Fruit fly (Drosophila melanogaster) whole organism, embryonic: ENCODE data around the gene RhoGEF4.
A peak's percentile ranks its signal among the peaks of the same experiment; 100 is the strongest.

Experiments used
- Antp ChIP-seq: fragments of 200-800 bp; sonication (Bioruptor generic); optimal IDR thresholded peaks from 3 replicates; lab custom pipeline; 2016; ENCODE audit warnings: missing biosample characterization, missing genetic modification characterization
- Bgb ChIP-seq: fragments of 200-800 bp; sonication (Bioruptor generic); IDR thresholded peaks from 2 replicates; pipeline ENCODE4 v1.3.6; 2022; ENCODE audit warnings: missing biosample characterization, missing genetic modification characterization; ENCODE audit not compliant: partially characterized antibody
- CG10267 ChIP-seq: fragments of 200-800 bp; sonication (Bioruptor generic); optimal IDR thresholded peaks from 2 replicates; lab custom pipeline; 2018; ENCODE audit warnings: missing biosample characterization, mild to moderate bottlenecking, missing genetic modification characterization, moderate library complexity
- CG10431 ChIP-seq: fragments of 200-800 bp; sonication (Bioruptor generic); optimal IDR thresholded peaks from 3 replicates; lab custom pipeline; 2018; ENCODE audit warnings: missing biosample characterization, mild to moderate bottlenecking, missing genetic modification characterization
- CG10959 ChIP-seq: fragments of 200-800 bp; sonication (Bioruptor generic); IDR thresholded peaks from 2 replicates; pipeline ENCODE4 v1.3.6; 2022; ENCODE audit warnings: missing biosample characterization, missing genetic modification characterization
- CG12071 ChIP-seq: fragments of 200-800 bp; sonication (Bioruptor generic); optimal IDR thresholded peaks from 3 replicates; lab custom pipeline; 2018; ENCODE audit warnings: missing biosample characterization, mild to moderate bottlenecking, missing genetic modification characterization
- CG12391 ChIP-seq: fragments of 200-800 bp; sonication (Bioruptor generic); optimal IDR thresholded peaks from 3 replicates; lab custom pipeline; 2018; ENCODE audit warnings: missing biosample characterization, mild to moderate bottlenecking, missing genetic modification characterization, moderate library complexity
- CG12659 ChIP-seq: fragments of 200-800 bp; sonication (Bioruptor generic); optimal IDR thresholded peaks from 3 replicates; lab custom pipeline; 2017; ENCODE audit warnings: mild to moderate bottlenecking, missing biosample characterization, missing genetic modification reagents, missing genetic modification characterization
- CG13287 ChIP-seq: fragments of 200-800 bp; sonication (Bioruptor generic); IDR thresholded peaks from 2 replicates; pipeline ENCODE4 v1.3.6; 2022; ENCODE audit warnings: missing biosample characterization, missing genetic modification characterization; ENCODE audit not compliant: partially characterized antibody
- CG13894 ChIP-seq: fragments of 200-800 bp; sonication (Bioruptor generic); optimal IDR thresholded peaks from 3 replicates; lab custom pipeline; 2018; ENCODE audit warnings: missing biosample characterization, mild to moderate bottlenecking, missing genetic modification characterization, moderate library complexity
- CG14050 ChIP-seq: fragments of 200-800 bp; sonication (Bioruptor generic); IDR thresholded peaks from 3 replicates; pipeline ENCODE4 v1.3.6; 2022; ENCODE audit warnings: missing biosample characterization, missing genetic modification characterization
- CG15479 ChIP-seq: fragments of 200-800 bp; sonication (Bioruptor generic); optimal IDR thresholded peaks from 3 replicates; lab custom pipeline; 2019; ENCODE audit warnings: missing biosample characterization, mild to moderate bottlenecking, missing genetic modification characterization, moderate library complexity
- CG15601 ChIP-seq: fragments of 200-800 bp; sonication (Bioruptor generic); optimal IDR thresholded peaks from 3 replicates; lab custom pipeline; 2019; ENCODE audit warnings: missing biosample characterization, mild to moderate bottlenecking, missing genetic modification characterization, moderate library complexity
- CG3163 ChIP-seq: fragments of 200-800 bp; sonication (Bioruptor generic); optimal IDR thresholded peaks from 3 replicates; lab custom pipeline; 2016; ENCODE audit warnings: missing biosample characterization, missing genetic modification characterization
- CG4404 ChIP-seq: fragments of 200-800 bp; sonication (Bioruptor generic); IDR thresholded peaks from 2 replicates; pipeline ENCODE4 v1.3.6; 2022; ENCODE audit warnings: missing biosample characterization, missing genetic modification characterization
- CG5180 ChIP-seq: fragments of 200-800 bp; sonication (Bioruptor generic); optimal IDR thresholded peaks from 3 replicates; lab custom pipeline; 2017; ENCODE audit warnings: missing biosample characterization, missing genetic modification characterization, mild to moderate bottlenecking, moderate library complexity, missing genetic modification reagents
- CG5245 ChIP-seq: fragments of 200-800 bp; sonication (Bioruptor generic); optimal IDR thresholded peaks from 3 replicates; lab custom pipeline; 2016; ENCODE audit warnings: missing biosample characterization, missing genetic modification characterization
- CG6254 ChIP-seq: fragments of 200-800 bp; sonication (Bioruptor generic); optimal IDR thresholded peaks from 3 replicates; lab custom pipeline; 2017; ENCODE audit warnings: mild to moderate bottlenecking, missing biosample characterization, missing genetic modification reagents, missing genetic modification characterization
- CG8924 ChIP-seq: fragments of 200-800 bp; optimal IDR thresholded peaks from 3 replicates; lab custom pipeline; 2019; ENCODE audit warnings: missing biosample characterization, mild to moderate bottlenecking, missing genetic modification characterization, moderate library complexity
- CG9609 ChIP-seq: fragments of 200-800 bp; sonication (Bioruptor generic); optimal IDR thresholded peaks from 3 replicates; lab custom pipeline; 2016; ENCODE audit warnings: missing biosample characterization, missing genetic modification characterization
- CHES-1-like ChIP-seq: fragments of 200-800 bp; sonication (Bioruptor generic); optimal IDR thresholded peaks from 2 replicates; lab custom pipeline; 2016; ENCODE audit warnings: missing biosample characterization, missing genetic modification characterization
- CTCF ChIP-seq: fragments of 200-800 bp; sonication (Bioruptor generic); optimal IDR thresholded peaks from 2 replicates; lab custom pipeline; 2017; ENCODE audit warnings: missing biosample characterization, mild to moderate bottlenecking, missing genetic modification characterization, moderate library complexity
- Dll ChIP-seq: fragments of 200-800 bp; sonication (Bioruptor generic); IDR thresholded peaks from 4 replicates; pipeline ENCODE4 v1.3.6; 2022; ENCODE audit warnings: missing biosample characterization, missing genetic modification characterization; ENCODE audit not compliant: partially characterized antibody
- Ets65A ChIP-seq: fragments of 200-800 bp; sonication (Bioruptor generic); peaks from one replicate; lab custom pipeline; 2016; ENCODE audit warnings: missing biosample characterization, missing genetic modification characterization
- Fer3 ChIP-seq: fragments of 200-800 bp; sonication (Bioruptor generic); optimal IDR thresholded peaks from 2 replicates; lab custom pipeline; 2018; ENCODE audit warnings: missing biosample characterization, mild to moderate bottlenecking, missing genetic modification characterization, moderate library complexity
- Hand ChIP-seq: fragments of 200-800 bp; sonication (Bioruptor generic); optimal IDR thresholded peaks from 2 replicates; lab custom pipeline; 2017; ENCODE audit warnings: mild to moderate bottlenecking, missing biosample characterization, missing genetic modification reagents, missing genetic modification characterization
- Meics ChIP-seq: fragments of 200-800 bp; sonication (Bioruptor generic); optimal IDR thresholded peaks from 2 replicates; lab custom pipeline; 2017; ENCODE audit warnings: missing biosample characterization, mild to moderate bottlenecking, missing genetic modification characterization
- Mes4 ChIP-seq: fragments of 200-800 bp; sonication (Bioruptor generic); optimal IDR thresholded peaks from 2 replicates; lab custom pipeline; 2016; ENCODE audit warnings: missing biosample characterization, missing genetic modification characterization
- Ptx1 ChIP-seq: fragments of 200-800 bp; sonication (Bioruptor generic); IDR thresholded peaks from 2 replicates; pipeline ENCODE4 v1.3.6; 2022; ENCODE audit warnings: missing biosample characterization, missing genetic modification characterization
- Rx ChIP-seq: fragments of 200-800 bp; sonication (Bioruptor generic); IDR thresholded peaks from 2 replicates; pipeline ENCODE4 v1.3.6; 2022; ENCODE audit warnings: missing biosample characterization, missing genetic modification characterization
- Stat92E ChIP-seq, 3 experiments: fragments of >200 bp in 2 of 3; fragments of 200-800 bp in 1 of 3; sonication (Bioruptor generic) in 1 of 3; optimal IDR thresholded peaks; 2 replicates each; lab custom pipeline; 2017 to 2019; ENCODE audit warnings: missing biosample characterization in 3 of 3, missing genetic modification characterization in 3 of 3, mild to moderate bottlenecking in 1 of 3, moderate library complexity in 1 of 3
- ac ChIP-seq: fragments of 200-800 bp; sonication (Bioruptor generic); optimal IDR thresholded peaks from 3 replicates; lab custom pipeline; 2017; ENCODE audit warnings: missing biosample characterization, mild to moderate bottlenecking, missing genetic modification characterization
- ato ChIP-seq: fragments of 200-800 bp; sonication (Bioruptor generic); IDR thresholded peaks from 2 replicates; pipeline ENCODE4 v1.3.6; 2022; ENCODE audit warnings: missing biosample characterization, missing genetic modification characterization; ENCODE audit not compliant: partially characterized antibody
- chif ChIP-seq, 2 experiments: fragments of 200-800 bp; sonication (Bioruptor generic); optimal IDR thresholded peaks; 3 replicates each; lab custom pipeline; 2016; ENCODE audit warnings: missing biosample characterization in 2 of 2, missing genetic modification characterization in 2 of 2
- hb ChIP-seq: fragments of 200-800 bp; sonication (Bioruptor generic); IDR thresholded peaks from 3 replicates; pipeline ENCODE4 v1.3.6; 2022; ENCODE audit warnings: missing biosample characterization, missing genetic modification characterization; ENCODE audit not compliant: partially characterized antibody
- hbn ChIP-seq: fragments of 200-800 bp; sonication (Bioruptor generic); IDR thresholded peaks from 2 replicates; pipeline ENCODE4 v1.3.6; 2022; ENCODE audit warnings: missing biosample characterization, missing genetic modification characterization; ENCODE audit not compliant: partially characterized antibody
- kay ChIP-seq: fragments of 200-800 bp; sonication (Bioruptor generic); optimal IDR thresholded peaks from 2 replicates; lab custom pipeline; 2016; ENCODE audit warnings: missing biosample characterization, missing genetic modification characterization
- lilli ChIP-seq: fragments of 200-800 bp; sonication (Bioruptor generic); optimal IDR thresholded peaks from 3 replicates; lab custom pipeline; 2016; ENCODE audit warnings: missing biosample characterization, missing genetic modification characterization
- maf-S ChIP-seq: fragments of 200-800 bp; sonication (Bioruptor generic); optimal IDR thresholded peaks from 2 replicates; lab custom pipeline; 2016; ENCODE audit warnings: missing biosample characterization, missing genetic modification characterization
- run ChIP-seq: fragments of 200-800 bp; sonication (Bioruptor generic); optimal IDR thresholded peaks from 3 replicates; lab custom pipeline; 2018; ENCODE audit warnings: missing biosample characterization, mild to moderate bottlenecking, missing genetic modification characterization
- sisA ChIP-seq: fragments of 200-800 bp; sonication (Bioruptor generic); IDR thresholded peaks from 2 replicates; pipeline ENCODE4 v1.3.6; 2022; ENCODE audit warnings: missing biosample characterization, missing genetic modification characterization
- sr ChIP-seq: fragments of 200-800 bp; sonication (Bioruptor generic); IDR thresholded peaks from 3 replicates; pipeline ENCODE4 v1.3.6; 2022; ENCODE audit warnings: missing biosample characterization, missing genetic modification characterization
- ttk ChIP-seq: fragments of 200-800 bp; sonication (Bioruptor generic); IDR thresholded peaks from 2 replicates; pipeline ENCODE4 v2.1.2; 2022; ENCODE audit warnings: missing biosample characterization, missing genetic modification characterization
- vnd ChIP-seq: fragments of 200-800 bp; sonication (Bioruptor generic); IDR thresholded peaks from 3 replicates; pipeline ENCODE4 v1.3.6; 2022; ENCODE audit warnings: missing biosample characterization, missing genetic modification characterization; ENCODE audit not compliant: partially characterized antibody
- z ChIP-seq: fragments of 200-800 bp; sonication (Bioruptor generic); IDR thresholded peaks from 3 replicates; pipeline ENCODE4 v1.3.6; 2022; ENCODE audit warnings: missing biosample characterization, missing genetic modification characterization

RhoGEF4 gene

dm6 chr3L:7347984-7348631 is 24.9 kb upstream of the RhoGEF4 start, which contains the start of the genes Srp19 and qm (continued):
- TF ChIP-seq Mes4 (GFP tag; lab: Kevin White, UChicago) (no peak), kay (GFP tag; lab: Kevin White, UChicago) (peak; percentile 54), CG5245 (GFP tag; lab: Kevin White, UChicago) (peak; percentile 27), CG3163 (GFP tag; lab: Kevin White, UChicago) (no peak)

- TF ChIP-seq CG13287 (GFP tag; lab: Robert Waterston, UW) (no peak), Bgb (GFP tag; lab: Robert Waterston, UW) (no peak), Fer3 (tag; lab: Kevin White, UChicago) (no peak), Ets65A (GFP tag; lab: Kevin White, UChicago) (no peak), vnd (no peak), chif (GFP tag; optimal IDR thresholded peaks at IDR 0.05; lab: Kevin White, UChicago) (no peak), Hand (GFP tag; lab: Kevin White, UChicago) (no peak), lilli (GFP tag; lab: Kevin White, UChicago) (no peak), maf-S (no peak)
Measured at dm6 chr3L:7346951-7347350, 23.7 kb upstream of the RhoGEF4 start, which contains the start of gene CG14834. Gene CG14834 (minus strand): TSS chr3L:7347123.

DNA sequence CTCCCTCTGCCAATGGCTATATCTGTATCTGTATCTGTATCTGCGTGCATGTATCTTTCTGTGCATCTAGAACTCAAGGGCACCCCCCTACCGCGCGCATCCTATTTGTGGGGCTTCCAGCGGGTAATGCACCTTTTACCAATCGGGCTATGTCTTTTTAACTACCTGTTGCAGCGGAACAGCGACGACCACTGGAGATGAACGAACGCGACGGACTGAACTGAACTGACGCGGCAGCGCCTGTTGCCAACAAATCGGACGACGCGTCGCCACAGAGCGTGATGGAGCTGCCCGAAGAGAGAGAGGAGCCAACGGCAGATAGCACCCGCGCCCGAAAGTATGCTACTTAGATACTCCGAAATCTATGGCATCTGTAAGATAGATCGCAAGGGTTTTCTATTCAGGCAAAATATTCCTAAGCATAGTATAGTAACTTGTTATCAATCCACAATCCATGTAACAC is 21.8 kb upstream of the RhoGEF4 start, which contains the start of gene Cln7:
Gene Cln7, minus strand, starts transcription at position 219 of the 463 bp plus-strand sequence.
- TF ChIP-seq Ptx1 (GFP tag; lab: Robert Waterston, UW) = no peak
- TF ChIP-seq CG10431 (GFP tag; lab: Kevin White, UChicago) = peak; percentile 21
- peak; percentile 38 for TF ChIP-seq CHES-1-like (GFP tag; lab: Kevin White, UChicago)
- peak; percentile 31 for TF ChIP-seq CG12659 (GFP tag; lab: Kevin White, UChicago)
- peak in 1 of 3 experiments; percentile 88 for TF ChIP-seq Stat92E (GFP tag; optimal IDR thresholded peaks at IDR 0.05; lab: Kevin White, UChicago)
- peak; percentile 70 for TF ChIP-seq CG12071 (GFP tag; lab: Kevin White, UChicago)
- no peak for TF ChIP-seq CG14050
- TF ChIP-seq CG8924 (tag; lab: Kevin White, UChicago) = peak; percentile 63
- TF ChIP-seq CG12391 (tag; lab: Kevin White, UChicago) = peak; percentile 12
- no peak for TF ChIP-seq CG4404 (GFP tag; lab: Robert Waterston, UW)
- peak; percentile 22 for TF ChIP-seq CG15601
- TF ChIP-seq CG10267 (tag; lab: Kevin White, UChicago) = peak; percentile 39
- no peak for TF ChIP-seq Antp (GFP tag; lab: Kevin White, UChicago)
- TF ChIP-seq CG13287 (GFP tag; lab: Robert Waterston, UW) = 0 out of 2 replicates have a peak, but pooled peaks have one; percentile 42
- no peak for TF ChIP-seq Fer3 (tag; lab: Kevin White, UChicago)
- no peak for TF ChIP-seq CG6254 (GFP tag; lab: Kevin White, UChicago)
- TF ChIP-seq Meics (GFP tag; lab: Kevin White, UChicago) = peak; percentile 10
- TF ChIP-seq sisA (GFP tag; lab: Robert Waterston, UW) = no peak
- 0 out of 3 replicates have a peak, but pooled peaks have one; percentile 59 for TF ChIP-seq z (GFP tag; lab: Robert Waterston, UW)
- TF ChIP-seq hb (GFP tag; lab: Robert Waterston, UW) = no peak
- peak; percentile 64 for TF ChIP-seq CG13894 (tag; lab: Kevin White, UChicago)
- peak; percentile 8 for TF ChIP-seq ac (GFP tag; lab: Kevin White, UChicago)
- TF ChIP-seq CG15479 = no peak
- TF ChIP-seq hbn = no peak
- TF ChIP-seq Rx (GFP tag; lab: Robert Waterston, UW) = no peak
- 0 out of 4 replicates have a peak, but pooled peaks have one; percentile 24 for TF ChIP-seq Dll (GFP tag; lab: Robert Waterston, UW)
- TF ChIP-seq CTCF (GFP tag; lab: Kevin White, UChicago) = peak; percentile 50
- TF ChIP-seq CG9609 = no peak
- no peak for TF ChIP-seq CG10959 (GFP tag; lab: Robert Waterston, UW)
- TF ChIP-seq ttk (GFP tag; lab: Robert Waterston, UW) = no peak
- no peak for TF ChIP-seq run (tag; lab: Kevin White, UChicago)
- TF ChIP-seq CG5180 (GFP tag; lab: Kevin White, UChicago) = peak; percentile 93
- peak; percentile 44; the same call in 1 of the 3 replicates for TF ChIP-seq sr
- TF ChIP-seq ato (GFP tag; lab: Robert Waterston, UW) = peak; percentile 41; the same call in 1 of the 2 replicates
